Fruit fly (Drosophila melanogaster): ENCODE data around the gene CG12877.

CG12877 gene

DNA sequence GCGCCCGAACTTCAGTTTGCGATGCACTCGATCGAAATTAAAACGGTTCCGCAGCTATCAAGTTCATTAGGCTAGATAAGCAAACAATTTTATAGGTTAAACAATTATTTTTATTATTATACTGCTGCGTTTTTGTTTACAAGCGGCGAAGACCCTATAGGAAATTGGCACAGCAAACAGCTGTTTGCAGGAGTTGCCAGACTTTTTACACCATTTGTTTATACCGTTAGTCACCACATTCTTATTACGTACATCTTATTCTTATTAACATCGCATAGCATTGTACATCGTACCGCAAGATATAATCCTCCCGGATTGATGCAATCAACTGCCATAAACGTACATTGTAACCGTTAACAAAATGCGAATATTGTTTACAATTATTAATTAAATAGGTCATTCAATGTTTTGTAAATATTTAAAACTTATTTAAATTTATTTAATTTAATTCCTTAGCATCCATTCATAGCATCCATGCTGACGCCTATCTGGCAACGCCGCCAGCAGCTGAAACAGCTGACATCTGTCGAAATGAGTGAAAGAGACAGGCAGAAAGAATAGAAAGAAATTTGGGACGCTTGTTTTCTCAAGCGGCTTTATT, at the start of gene CG12877, which contains the start of gene CROT (continued):
- TF ChIP-seq Doc2 (GFP tag; IDR thresholded peaks at IDR 0.05) (peak; percentile 59; the same call in 1 of the 2 replicates), kay (GFP tag; optimal IDR thresholded peaks at IDR 0.05) (peak; percentile 89), sens-2 (GFP tag; IDR thresholded peaks at IDR 0.05) (0 out of 2 replicates have a peak, but pooled peaks have one; percentile 27), fd3F (GFP tag; optimal IDR thresholded peaks at IDR 0.05) (peak; percentile 73), Neu2 (GFP tag; optimal IDR thresholded peaks at IDR 0.05; ENCODE audit: borderline replicate concordance) (no peak), CG11456 (GFP tag; IDR thresholded peaks at IDR 0.05) (peak; percentile 73; the same call in 1 of the 3 replicates), CG16813 (GFP tag; IDR thresholded peaks at IDR 0.05; ENCODE audit: partially characterized antibody) (peak; percentile 31; the same call in 1 of the 3 replicates), D19B (GFP tag; optimal IDR thresholded peaks at IDR 0.05) (peak; percentile 46), pita (GFP tag; optimal IDR thresholded peaks at IDR 0.05) (no peak), trem (tag; optimal IDR thresholded peaks at IDR 0.05) (peak; percentile 79), otp (GFP tag; IDR thresholded peaks at IDR 0.05) (0 out of 3 replicates have a peak, but pooled peaks have one; percentile 53), Oaz (GFP tag; IDR thresholded peaks at IDR 0.05) (peak; percentile 68; the same call in 1 of the 2 replicates), CG1529 (GFP tag; optimal IDR thresholded peaks at IDR 0.05) (peak; percentile 57), CG15514 (GFP tag; optimal IDR thresholded peaks at IDR 0.05) (peak; percentile 54), CG18619 (GFP tag; optimal IDR thresholded peaks at IDR 0.05) (peak; percentile 77), HmgD (GFP tag; optimal IDR thresholded peaks at IDR 0.05) (no peak), CG12104 (GFP tag; optimal IDR thresholded peaks at IDR 0.05) (peak; percentile 71), repo (GFP tag; optimal IDR thresholded peaks at IDR 0.05) (no peak), wor (GFP tag; IDR thresholded peaks at IDR 0.05) (peak; percentile 70), HHEX (GFP tag; optimal IDR thresholded peaks at IDR 0.05) (peak; percentile 35), Bteb2 (GFP tag; optimal IDR thresholded peaks at IDR 0.05) (peak; percentile 36), sisA (GFP tag; IDR thresholded peaks at IDR 0.05) (peak; percentile 72), CG9797 (GFP tag; optimal IDR thresholded peaks at IDR 0.05) (peak; percentile 35), CG3281 (GFP tag; optimal IDR thresholded peaks at IDR 0.05) (peak; percentile 75), CG34422 (GFP tag; IDR thresholded peaks at IDR 0.05) (peak; percentile 18), CG7987 (GFP tag; optimal IDR thresholded peaks at IDR 0.05) (no peak), sna (GFP tag; IDR thresholded peaks at IDR 0.05; ENCODE audit: partially characterized antibody) (no peak), CG14710 (tag; optimal IDR thresholded peaks at IDR 0.05) (peak; percentile 86), CG9817 (tag; optimal IDR thresholded peaks at IDR 0.05) (peak; percentile 87), CG17328 (GFP tag; IDR thresholded peaks at IDR 0.05) (peak; percentile 77), CG17568 (GFP tag; optimal IDR thresholded peaks at IDR 0.05) (no peak), NFAT (GFP tag; IDR thresholded peaks at IDR 0.05) (peak; percentile 43; the same call in 1 of the 2 replicates), sr (GFP tag; IDR thresholded peaks at IDR 0.05) (no peak), chm (GFP tag; IDR thresholded peaks at IDR 0.05) (peak; percentile 64; the same call in 1 of the 2 replicates), oc (tag; optimal IDR thresholded peaks at IDR 0.05) (peak; percentile 41), CG11398 (GFP tag; optimal IDR thresholded peaks at IDR 0.05) (no peak), hbn (GFP tag; IDR thresholded peaks at IDR 0.05; ENCODE audit: partially characterized antibody) (no peak), CG3065 (GFP tag; optimal IDR thresholded peaks at IDR 0.05) (peak; percentile 60), zfh1 (GFP tag; IDR thresholded peaks at IDR 0.05) (peak; percentile 76), crp (GFP tag; optimal IDR thresholded peaks at IDR 0.05) (peak; percentile 97 to 98), Hr78 (GFP tag; optimal IDR thresholded peaks at IDR 0.05) (peak in 1 of 2 experiments; percentile 23), Awh (GFP tag; IDR thresholded peaks at IDR 0.05) (peak; percentile 66; the same call in 1 of the 2 replicates), nau (GFP tag; optimal IDR thresholded peaks at IDR 0.05) (no peak), ERR (GFP tag; optimal IDR thresholded peaks at IDR 0.05) (no peak), Usf (GFP tag; optimal IDR thresholded peaks at IDR 0.05) (peak; percentile 74), HLHmδ (GFP tag; optimal IDR thresholded peaks at IDR 0.05) (no peak), jumu (GFP tag; optimal IDR thresholded peaks at IDR 0.05) (peak; percentile 16), CG2875 (GFP tag; optimal IDR thresholded peaks at IDR 0.05) (peak; percentile 29), CG1832 (GFP tag; optimal IDR thresholded peaks at IDR 0.05) (peak; percentile 49)

Data from whole organism, embryonic.